Worm (Caenorhabditis elegans) whole organism, young adult: ENCODE results near the gene sri-30.

Experiments
- B0019.2 ChIP-seq: fragments of 200-800 bp; sonication (Bioruptor generic); conservative IDR thresholded peaks from 2 replicates; pipeline ENCODE4 v1.3.6; 2022; ENCODE audit warnings: missing genetic modification reagents, missing genetic modification characterization, missing compliant biosample characterization
- B0261.1 ChIP-seq: sonication (generic microtip); optimal IDR thresholded peaks from 2 replicates; lab custom pipeline; 2016; ENCODE audit warnings: mild to moderate bottlenecking, missing genetic modification characterization, moderate library complexity, missing compliant biosample characterization
- D2030.7 ChIP-seq: fragments of 200-800 bp; sonication (Bioruptor generic); IDR thresholded peaks from 2 replicates; pipeline ENCODE4 v1.3.6; 2022; ENCODE audit warnings: missing genetic modification reagents, missing genetic modification characterization, missing compliant biosample characterization
- F33H1.4 ChIP-seq: fragments of 200-800 bp; sonication (Bioruptor generic); IDR thresholded peaks from 2 replicates; pipeline ENCODE4 v1.3.6; 2022; ENCODE audit warnings: missing genetic modification reagents, missing genetic modification characterization, missing compliant biosample characterization
- F37B4.10 ChIP-seq: fragments of 200-800 bp; sonication (Bioruptor generic); IDR thresholded peaks from 2 replicates; pipeline ENCODE4 v1.3.6; 2022; ENCODE audit warnings: missing genetic modification characterization, missing compliant biosample characterization
- F52B5.7 ChIP-seq: sonication (generic microtip); optimal IDR thresholded peaks from 2 replicates; lab custom pipeline; 2016; ENCODE audit warnings: mild to moderate bottlenecking, missing genetic modification characterization, missing compliant biosample characterization
- K11D2.4 ChIP-seq: fragments of 200-800 bp; sonication (Bioruptor generic); IDR thresholded peaks from 2 replicates; pipeline ENCODE4 v1.3.6; 2022; ENCODE audit warnings: missing genetic modification reagents, missing genetic modification characterization, missing compliant biosample characterization
- T07F8.4 ChIP-seq: sonication (generic microtip); optimal IDR thresholded peaks from 2 replicates; lab custom pipeline; 2016; ENCODE audit warnings: mild to moderate bottlenecking, missing genetic modification characterization, moderate library complexity, missing compliant biosample characterization
- attf-5 ChIP-seq: fragments of 200-800 bp; sonication (Bioruptor generic); optimal IDR thresholded peaks from 2 replicates; lab custom pipeline; 2018; ENCODE audit warnings: mild to moderate bottlenecking, missing genetic modification characterization, missing compliant biosample characterization
- cebp-1 ChIP-seq, 2 experiments: fragments of 200-800 bp in 1 of 2; sonication (Bioruptor generic) in 1 of 2; sonication (generic microtip) in 1 of 2; IDR thresholded peaks in 1 of 2; optimal IDR thresholded peaks in 1 of 2; 2 replicates each; pipeline versions ENCODE4 v1.3.6 to Lab custom; 2017 to 2022; ENCODE audit warnings: missing compliant biosample characterization in 2 of 2, missing genetic modification characterization in 2 of 2, mild to moderate bottlenecking in 1 of 2, missing genetic modification reagents in 1 of 2, moderate library complexity in 1 of 2
- cebp-2 ChIP-seq: fragments of 200-800 bp; sonication (Bioruptor generic); IDR thresholded peaks from 2 replicates; pipeline ENCODE4 v1.3.6; 2022; ENCODE audit warnings: missing genetic modification characterization, missing compliant biosample characterization
- ceh-27 ChIP-seq: fragments of 200-800 bp; sonication (Bioruptor generic); optimal IDR thresholded peaks from 2 replicates; lab custom pipeline; 2018; ENCODE audit warnings: mild to moderate bottlenecking, missing genetic modification characterization, moderate library complexity, missing compliant biosample characterization
- ceh-79 ChIP-seq: sonication (generic microtip); optimal IDR thresholded peaks from 2 replicates; lab custom pipeline; 2017; ENCODE audit warnings: mild to moderate bottlenecking, missing genetic modification characterization, missing compliant biosample characterization
- dox-1 ChIP-seq: fragments of 200-800 bp; sonication (Bioruptor generic); IDR thresholded peaks from 2 replicates; pipeline ENCODE4 v1.3.6; 2022; ENCODE audit warnings: missing genetic modification reagents, missing genetic modification characterization, missing compliant biosample characterization
- egl-18 ChIP-seq: fragments of 200-800 bp; sonication (Bioruptor generic); IDR thresholded peaks from 2 replicates; pipeline ENCODE4 v1.3.6; 2022; ENCODE audit warnings: missing genetic modification reagents, missing genetic modification characterization, missing compliant biosample characterization
- egl-44 ChIP-seq: fragments of 200-800 bp; sonication (Bioruptor generic); IDR thresholded peaks from 2 replicates; pipeline ENCODE4 v1.3.6; 2022; ENCODE audit warnings: missing genetic modification reagents, missing genetic modification characterization, missing compliant biosample characterization
- egrh-3 ChIP-seq: fragments of 200-800 bp; sonication (Bioruptor generic); IDR thresholded peaks from 2 replicates; pipeline ENCODE4 v1.3.6; 2022; ENCODE audit warnings: missing genetic modification reagents, missing genetic modification characterization, missing compliant biosample characterization
- gei-17 ChIP-seq: fragments of 200-800 bp; sonication (Bioruptor generic); optimal IDR thresholded peaks from 2 replicates; lab custom pipeline; 2018; ENCODE audit warnings: mild to moderate bottlenecking, missing genetic modification characterization, missing compliant biosample characterization
- hmg-1.2 ChIP-seq: fragments of 200-800 bp; sonication (Bioruptor generic); IDR thresholded peaks from 2 replicates; pipeline ENCODE4 v1.3.6; 2022; ENCODE audit warnings: missing genetic modification reagents, missing genetic modification characterization, missing compliant biosample characterization
- hsf-1 ChIP-seq: fragments of 200-800 bp; sonication (Bioruptor generic); IDR thresholded peaks from 2 replicates; pipeline ENCODE4 v1.3.6; 2022; ENCODE audit warnings: missing genetic modification reagents, missing genetic modification characterization, missing compliant biosample characterization
- lag-1 ChIP-seq: fragments of 200-800 bp; sonication (Bioruptor generic); IDR thresholded peaks from 2 replicates; pipeline ENCODE4 v1.3.6; 2022; ENCODE audit warnings: missing genetic modification reagents, missing genetic modification characterization, missing compliant biosample characterization
- lin-35 ChIP-seq, 3 experiments: fragments of 150-350 bp in 2 of 3; sonication (generic microtip) in 1 of 3; optimal IDR thresholded peaks; 2 replicates each; lab custom pipeline; 2014 to 2018; ENCODE audit warnings: missing biosample characterization in 3 of 3, missing genetic modification characterization in 3 of 3, missing genetic modification reagents in 3 of 3
- lsl-1 ChIP-seq: fragments of 200-800 bp; sonication (Bioruptor generic); optimal IDR thresholded peaks from 2 replicates; lab custom pipeline; 2018; ENCODE audit warnings: mild to moderate bottlenecking, missing genetic modification characterization, moderate library complexity, missing compliant biosample characterization
- lsy-27 ChIP-seq: sonication (generic microtip); optimal IDR thresholded peaks from 2 replicates; lab custom pipeline; 2017; ENCODE audit warnings: missing genetic modification characterization, mild to moderate bottlenecking, missing compliant biosample characterization, antibody characterized with exemption, missing genotype, borderline replicate concordance; ENCODE audit not compliant: insufficient read depth
- madf-6 ChIP-seq: fragments of 200-800 bp; sonication (Bioruptor generic); IDR thresholded peaks from 2 replicates; pipeline ENCODE4 v1.3.6; 2022; ENCODE audit warnings: missing genetic modification reagents, missing genetic modification characterization, missing compliant biosample characterization
- madf-8 ChIP-seq: fragments of 200-800 bp; sonication (Bioruptor generic); conservative IDR thresholded peaks from 2 replicates; pipeline ENCODE4 v1.3.6; 2022; ENCODE audit warnings: missing genetic modification reagents, missing genetic modification characterization, missing compliant biosample characterization
- mcd-1 ChIP-seq: fragments of 200-800 bp; sonication (Bioruptor generic); IDR thresholded peaks from 2 replicates; pipeline ENCODE4 v1.3.6; 2022; ENCODE audit warnings: missing genetic modification reagents, missing genetic modification characterization, missing compliant biosample characterization
- nhr-80 ChIP-seq: sonication (generic microtip); optimal IDR thresholded peaks from 2 replicates; lab custom pipeline; 2016; ENCODE audit warnings: missing genetic modification characterization, missing compliant biosample characterization
- pbrm-1 ChIP-seq: fragments of 200-800 bp; sonication (Bioruptor generic); IDR thresholded peaks from 2 replicates; pipeline ENCODE4 v1.3.6; 2022; ENCODE audit warnings: missing genetic modification reagents, missing genetic modification characterization, missing compliant biosample characterization
- rpc-1 ChIP-seq, 2 experiments: fragments of 150-350 bp in 1 of 2; sonication (generic microtip) in 1 of 2; optimal IDR thresholded peaks; 2 replicates each; lab custom pipeline; 2014 to 2018; ENCODE audit warnings: missing biosample characterization in 1 of 2, missing genetic modification characterization in 1 of 2, missing genetic modification reagents in 1 of 2, missing genotype in 1 of 2
- snpc-1.3 ChIP-seq: sonication (generic microtip); optimal IDR thresholded peaks from 2 replicates; lab custom pipeline; 2017; ENCODE audit warnings: missing genetic modification characterization, mild to moderate bottlenecking, missing compliant biosample characterization, antibody characterized with exemption, moderate library complexity, missing genotype, missing genetic modification reagents; ENCODE audit not compliant: insufficient read depth
- snpc-3.4 ChIP-seq: sonication (generic microtip); optimal IDR thresholded peaks from 2 replicates; lab custom pipeline; 2017; ENCODE audit warnings: missing genetic modification characterization, mild to moderate bottlenecking, missing compliant biosample characterization, antibody characterized with exemption, moderate library complexity, missing genotype, missing genetic modification reagents
- snpc-4 ChIP-seq, 5 experiments: fragments of 150-350 bp in 1 of 5; sonication (generic microtip) in 4 of 5; optimal IDR thresholded peaks; 2 replicates each; lab custom pipeline; 2014 to 2018; ENCODE audit warnings: missing genetic modification characterization in 5 of 5, missing biosample characterization in 3 of 5, antibody characterized with exemption in 2 of 5, mild to moderate bottlenecking in 2 of 5, missing compliant biosample characterization in 2 of 5, missing genotype in 2 of 5, moderate library complexity in 2 of 5, missing genetic modification reagents in 1 of 5
- sptf-2 ChIP-seq: fragments of 200-800 bp; sonication (Bioruptor generic); optimal IDR thresholded peaks from 2 replicates; lab custom pipeline; 2018; ENCODE audit warnings: mild to moderate bottlenecking, missing genetic modification characterization, missing compliant biosample characterization
- tbx-9 ChIP-seq: sonication (generic microtip); optimal IDR thresholded peaks from 2 replicates; lab custom pipeline; 2016; ENCODE audit warnings: borderline replicate concordance, missing genetic modification characterization, inconsistent platforms, missing compliant biosample characterization
- unc-130 ChIP-seq: sonication (generic microtip); optimal IDR thresholded peaks from 2 replicates; lab custom pipeline; 2016; ENCODE audit warnings: missing genetic modification reagents, missing genetic modification characterization, missing compliant biosample characterization
- xnd-1 ChIP-seq: sonication (generic microtip); optimal IDR thresholded peaks from 2 replicates; lab custom pipeline; 2016; ENCODE audit warnings: missing genotype, missing genetic modification reagents, missing genetic modification characterization, missing compliant biosample characterization
- zfh-2 ChIP-seq: fragments of 200-800 bp; sonication (Bioruptor generic); conservative IDR thresholded peaks from 2 replicates; pipeline ENCODE4 v1.3.6; 2022; ENCODE audit warnings: missing genetic modification reagents, missing genetic modification characterization, missing compliant biosample characterization
- zim-3 ChIP-seq: sonication (generic microtip); optimal IDR thresholded peaks from 2 replicates; lab custom pipeline; 2017; ENCODE audit warnings: mild to moderate bottlenecking, missing genetic modification characterization, moderate library complexity, missing compliant biosample characterization
- ztf-28 ChIP-seq: fragments of 200-800 bp; sonication (Bioruptor generic); IDR thresholded peaks from 2 replicates; pipeline ENCODE4 v1.3.6; 2022; ENCODE audit warnings: missing genetic modification reagents, missing genetic modification characterization, missing compliant biosample characterization
- ztf-6 ChIP-seq: fragments of 200-800 bp; sonication (Bioruptor generic); IDR thresholded peaks from 2 replicates; pipeline ENCODE4 v1.3.6; 2022; ENCODE audit warnings: missing genetic modification reagents, missing genetic modification characterization, missing compliant biosample characterization

sri-30 gene

ce11 chrII:3054622-3055021 lies 8.6 kb downstream of the sri-30 start:
- TF ChIP-seq ztf-6 (no peak), D2030.7 (no peak), hsf-1 (GFP tag; lab: Robert Waterston, UW) (0 out of 2 replicates have a peak, but pooled peaks have one; percentile 41), egrh-3 (GFP tag; lab: Robert Waterston, UW) (peak; percentile 53; the same call in 1 of the 2 replicates), cebp-2 (0 out of 2 replicates have a peak, but pooled peaks have one; percentile 49), madf-6 (GFP tag; lab: Robert Waterston, UW) (0 out of 2 replicates have a peak, but pooled peaks have one; percentile 0), zfh-2 (GFP tag; lab: Robert Waterston, UW) (peak; percentile 89), hmg-1.2 (GFP tag; lab: Robert Waterston, UW) (peak; percentile 96), T07F8.4 (tag; lab: Kevin White, UChicago) (no peak), mcd-1 (GFP tag; lab: Robert Waterston, UW) (0 out of 2 replicates have a peak, but pooled peaks have one; percentile 8), lsy-27 (tag; lab: Kevin White, UChicago) (no peak), tbx-9 (no peak), F52B5.7 (tag; lab: Kevin White, UChicago) (no peak)

ce11 chrII:3055531-3055930 lies 9.6 kb downstream of the sri-30 start:
- TF ChIP-seq hmg-1.2 (GFP tag; lab: Robert Waterston, UW) = peak; percentile 33; the same call in 1 of the 2 replicates
- 0 out of 2 replicates have a peak, but pooled peaks have one; percentile 29 for TF ChIP-seq egl-18 (GFP tag; lab: Robert Waterston, UW)
- TF ChIP-seq nhr-80 (tag; lab: Kevin White, UChicago) = peak; percentile 20
- TF ChIP-seq cebp-1 (GFP tag; IDR thresholded peaks at IDR 0.05; lab: Robert Waterston, UW) = no peak
- TF ChIP-seq cebp-1 (tag; optimal IDR thresholded peaks at IDR 0.05; lab: Kevin White, UChicago) = peak; percentile 52
- peak; percentile 96 for TF ChIP-seq zfh-2 (GFP tag; lab: Robert Waterston, UW)
- no peak for TF ChIP-seq ceh-79
- TF ChIP-seq madf-8 = 0 out of 2 replicates have a peak, but pooled peaks have one; percentile 21
- no peak for TF ChIP-seq ztf-28 (GFP tag; lab: Robert Waterston, UW)
- TF ChIP-seq dox-1 (GFP tag; lab: Robert Waterston, UW) = no peak
- peak; percentile 23 for TF ChIP-seq attf-5 (GFP tag; lab: Kevin White, UChicago)
- no peak for TF ChIP-seq rpc-1 (optimal IDR thresholded peaks at IDR 0.05; lab: Kevin White, UChicago)
- no peak for TF ChIP-seq rpc-1 (tag; optimal IDR thresholded peaks at IDR 0.05; lab: Kevin White, UChicago)
- peak; percentile 89 for TF ChIP-seq egrh-3 (GFP tag; lab: Robert Waterston, UW)
- TF ChIP-seq mcd-1 (GFP tag; lab: Robert Waterston, UW) = peak; percentile 37; the same call in 1 of the 2 replicates
- peak; percentile 18 for TF ChIP-seq ceh-27 (GFP tag; lab: Kevin White, UChicago)
- TF ChIP-seq lag-1 (GFP tag; lab: Robert Waterston, UW) = 0 out of 2 replicates have a peak, but pooled peaks have one; percentile 19

- TF ChIP-seq snpc-1.3 (no peak), zim-3 (tag; lab: Kevin White, UChicago) (no peak), hmg-1.2 (GFP tag; lab: Robert Waterston, UW) (peak; percentile 8; the same call in 1 of the 2 replicates), gei-17 (GFP tag; lab: Kevin White, UChicago) (no peak), sptf-2 (no peak), B0019.2 (GFP tag; lab: Robert Waterston, UW) (no peak), F33H1.4 (peak; percentile 84), madf-8 (peak; percentile 78), snpc-4 (GFP tag; optimal IDR thresholded peaks at IDR 0.05; lab: Kevin White, UChicago) (no peak), snpc-4 (tag; optimal IDR thresholded peaks at IDR 0.05; lab: Kevin White, UChicago) (peak in 1 of 4 experiments; percentile 9), unc-130 (GFP tag; lab: Kevin White, UChicago) (no peak), K11D2.4 (GFP tag; lab: Robert Waterston, UW) (no peak), lin-35 (GFP tag; optimal IDR thresholded peaks at IDR 0.05; lab: Kevin White, UChicago) (no peak), B0261.1 (tag; lab: Kevin White, UChicago) (peak; percentile 2), pbrm-1 (GFP tag; lab: Robert Waterston, UW) (no peak), nhr-80 (tag; lab: Kevin White, UChicago) (no peak), snpc-3.4 (tag; lab: Kevin White, UChicago) (peak; percentile 40), attf-5 (GFP tag; lab: Kevin White, UChicago) (no peak), lsl-1 (GFP tag; lab: Kevin White, UChicago) (peak; percentile 100), xnd-1 (peak; percentile 96), F37B4.10 (GFP tag; lab: Robert Waterston, UW) (no peak), egl-44 (GFP tag; lab: Robert Waterston, UW) (no peak)
These were observed 10.4 kb downstream of the sri-30 start, which contains the start of gene lin-8 for ce11 chrII:3056266-3056872. lin-8 (plus strand) TSS chrII:3056822.
